Worm (Caenorhabditis elegans) whole organism, L4/young adult: Measurements from ENCODE around the gene C17F4.12.

ENCODE experiments used
- W03F9.2 ChIP-seq: fragments of 150-350 bp; optimal IDR thresholded peaks from 2 replicates; lab custom pipeline; 2014; ENCODE audit warnings: missing biosample characterization, missing genetic modification characterization
- dao-5 ChIP-seq: sonication (generic microtip); optimal IDR thresholded peaks from 2 replicates; lab custom pipeline; 2016; ENCODE audit warnings: missing genotype, missing genetic modification characterization, moderate library complexity, missing compliant biosample characterization
- him-1 ChIP-seq: sonication (generic microtip); optimal IDR thresholded peaks from 2 replicates; lab custom pipeline; 2016; ENCODE audit warnings: missing genotype, missing genetic modification reagents, missing genetic modification characterization, missing compliant biosample characterization

DNA sequence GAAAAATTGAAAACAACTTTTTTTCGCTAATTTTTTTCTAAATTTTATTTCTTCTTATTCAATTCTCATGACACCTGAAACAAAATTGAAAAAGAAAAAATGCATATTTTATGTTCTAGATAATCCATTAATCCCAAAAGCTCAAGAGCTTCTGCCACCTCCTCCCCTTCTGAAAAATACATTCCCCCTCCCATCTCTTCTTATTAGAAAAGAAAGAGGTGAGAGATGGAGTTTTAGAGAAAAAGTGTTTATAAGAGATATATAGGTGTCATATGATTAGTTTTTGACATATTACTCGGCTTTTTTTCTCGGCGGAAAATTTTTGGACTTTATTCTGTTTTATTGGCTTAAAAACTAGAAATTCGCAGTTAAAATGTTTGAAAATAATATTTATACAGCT, 26.6 kb upstream of the C17F4.12 start:
- no peak for TF ChIP-seq W03F9.2 (tag; lab: Kevin White, UChicago)
- TF ChIP-seq dao-5: no peak
- no peak for TF ChIP-seq him-1 (tag; lab: Kevin White, UChicago)
